Fruit fly (Drosophila melanogaster): ENCODE measurements around the gene Ir76a.
A peak's percentile ranks its signal among the peaks of the same experiment; 100 is the strongest.

Ir76a gene

DNA sequence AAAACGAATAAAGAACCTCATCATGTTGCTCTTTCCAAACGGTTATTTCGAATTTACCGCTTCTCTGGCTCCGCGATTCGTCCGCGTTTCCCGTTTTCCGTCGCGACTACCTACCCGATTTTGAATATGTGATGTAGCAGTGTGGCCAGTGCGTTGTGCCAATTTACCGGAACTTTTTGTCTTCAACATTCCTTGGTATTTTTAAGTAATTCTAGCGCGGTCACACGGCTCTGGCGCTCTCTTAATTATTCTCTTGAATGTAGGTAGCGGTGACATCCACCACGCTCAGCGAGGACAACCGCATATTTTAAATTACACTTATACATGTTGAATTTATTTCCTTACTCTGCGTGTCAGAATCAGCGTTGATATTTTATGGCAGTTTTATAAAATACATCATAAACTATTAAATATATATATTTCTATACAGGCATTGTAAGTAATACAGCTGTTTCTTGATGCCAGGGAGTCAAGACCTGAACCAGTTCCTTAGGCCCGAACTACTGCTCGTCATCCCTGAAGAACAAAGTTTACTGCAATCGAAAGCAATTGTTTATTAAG, 5.6 kb upstream of the Ir76a start, which contains the start of the genes CG42637, Gyc76C and SREBP (continued):
- TF ChIP-seq HLHmδ (GFP tag; optimal IDR thresholded peaks at IDR 0.05) (peak; percentile 5), CG14965 (GFP tag; optimal IDR thresholded peaks at IDR 0.05; ENCODE audit: borderline replicate concordance) (no peak), unc-4 (GFP tag; IDR thresholded peaks at IDR 0.05; ENCODE audit: partially characterized antibody) (peak; percentile 47), CG15601 (tag; optimal IDR thresholded peaks at IDR 0.05) (peak; percentile 57), mld (GFP tag; IDR thresholded peaks at IDR 0.05; ENCODE audit: partially characterized antibody) (0 out of 3 replicates have a peak, but pooled peaks have one; percentile 6), klu (GFP tag; IDR thresholded peaks at IDR 0.05) (no peak), ftz-f1 (GFP tag; optimal IDR thresholded peaks at IDR 0.05) (no peak), CG9876 (GFP tag; optimal IDR thresholded peaks at IDR 0.05) (no peak), cg (GFP tag; optimal IDR thresholded peaks at IDR 0.05) (peak; percentile 59), nau (GFP tag; optimal IDR thresholded peaks at IDR 0.05) (no peak), CG15269 (tag; optimal IDR thresholded peaks at IDR 0.05) (no peak), CG15011 (GFP tag; optimal IDR thresholded peaks at IDR 0.05) (peak; percentile 45), Nf-YB (GFP tag; optimal IDR thresholded peaks at IDR 0.05) (no peak), gfzf (GFP tag; optimal IDR thresholded peaks at IDR 0.05) (peak; percentile 96), Sox100B (GFP tag; optimal IDR thresholded peaks at IDR 0.05) (no peak), Dp (GFP tag; optimal IDR thresholded peaks at IDR 0.05) (peak; percentile 84), Dip2 (GFP tag; IDR thresholded peaks at IDR 0.05) (no peak), CG9437 (GFP tag; optimal IDR thresholded peaks at IDR 0.05) (no peak), CG10654 (GFP tag; optimal IDR thresholded peaks at IDR 0.05) (no peak), CG4617 (GFP tag; optimal IDR thresholded peaks at IDR 0.05; ENCODE audit: borderline replicate concordance) (peak; percentile 38), ATbp (GFP tag; optimal IDR thresholded peaks at IDR 0.05) (no peak), Dfd (GFP tag; optimal IDR thresholded peaks at IDR 0.05) (no peak), pho (GFP tag; optimal IDR thresholded peaks at IDR 0.05) (no peak), gcm (GFP tag; optimal IDR thresholded peaks at IDR 0.05) (no peak), CG12219 (GFP tag; optimal IDR thresholded peaks at IDR 0.05) (no peak), CG9817 (tag; optimal IDR thresholded peaks at IDR 0.05) (no peak), sim (GFP tag; IDR thresholded peaks at IDR 0.05) (no peak), twi (tag; optimal IDR thresholded peaks at IDR 0.05) (no peak), jing (GFP tag; optimal IDR thresholded peaks at IDR 0.05) (no peak), Awh (GFP tag; IDR thresholded peaks at IDR 0.05) (no peak), so (GFP tag; IDR thresholded peaks at IDR 0.05) (no peak; the same call in 2 of the 3 replicates), CG7987 (GFP tag; optimal IDR thresholded peaks at IDR 0.05) (peak; percentile 7), CG4820 (GFP tag; optimal IDR thresholded peaks at IDR 0.05) (no peak), crp (GFP tag; optimal IDR thresholded peaks at IDR 0.05) (peak; percentile 53 to 89), CG11456 (GFP tag; IDR thresholded peaks at IDR 0.05) (0 out of 3 replicates have a peak, but pooled peaks have one; percentile 29), maf-S (GFP tag; optimal IDR thresholded peaks at IDR 0.05) (no peak), dati (GFP tag; IDR thresholded peaks at IDR 0.05) (no peak), CG18476 (GFP tag; optimal IDR thresholded peaks at IDR 0.05) (no peak), Poxn (GFP tag; IDR thresholded peaks at IDR 0.05) (no peak), bsh (GFP tag; optimal IDR thresholded peaks at IDR 0.05) (no peak), CG14860 (GFP tag; IDR thresholded peaks at IDR 0.05; ENCODE audit: partially characterized antibody) (no peak), CG18599 (GFP tag; optimal IDR thresholded peaks at IDR 0.05) (no peak), chif (GFP tag; optimal IDR thresholded peaks at IDR 0.05) (no peak), CG4360 (GFP tag; IDR thresholded peaks at IDR 0.05) (no peak), Hr3 (GFP tag; optimal IDR thresholded peaks at IDR 0.05) (no peak), amos (GFP tag; IDR thresholded peaks at IDR 0.05; ENCODE audit: partially characterized antibody) (peak; percentile 62; the same call in 1 of the 2 replicates), zf30C (GFP tag; optimal IDR thresholded peaks at IDR 0.05) (no peak), fd64A (GFP tag; optimal IDR thresholded peaks at IDR 0.05) (no peak), CG15514 (GFP tag; optimal IDR thresholded peaks at IDR 0.05) (peak; percentile 100)
